Fruit fly (Drosophila melanogaster) whole organism, embryonic: ENCODE results near the gene Dh31.

ENCODE experiments used
- Antp ChIP-seq: fragments of 200-800 bp; sonication (Bioruptor generic); optimal IDR thresholded peaks from 3 replicates; lab custom pipeline; 2016; ENCODE audit warnings: missing biosample characterization, missing genetic modification characterization
- Bgb ChIP-seq: fragments of 200-800 bp; sonication (Bioruptor generic); IDR thresholded peaks from 2 replicates; pipeline ENCODE4 v1.3.6; 2022; ENCODE audit warnings: missing biosample characterization, missing genetic modification characterization; ENCODE audit not compliant: partially characterized antibody
- CG12769 ChIP-seq: fragments of 200-800 bp; sonication (Bioruptor generic); optimal IDR thresholded peaks from 2 replicates; lab custom pipeline; 2019; ENCODE audit warnings: missing biosample characterization, mild to moderate bottlenecking, missing genetic modification characterization, moderate library complexity
- CG16863 ChIP-seq: fragments of 200-800 bp; sonication (Bioruptor generic); optimal IDR thresholded peaks from 3 replicates; lab custom pipeline; 2016; ENCODE audit warnings: missing biosample characterization, missing genetic modification characterization
- CG17568 ChIP-seq: fragments of 200-800 bp; sonication (Bioruptor generic); optimal IDR thresholded peaks from 2 replicates; lab custom pipeline; 2018; ENCODE audit warnings: missing biosample characterization, mild to moderate bottlenecking, missing genetic modification characterization, moderate library complexity
- CG18619 ChIP-seq: fragments of 200-800 bp; sonication (Bioruptor generic); optimal IDR thresholded peaks from 3 replicates; lab custom pipeline; 2017; ENCODE audit warnings: missing biosample characterization, mild to moderate bottlenecking, missing genetic modification characterization
- CG2120 ChIP-seq: fragments of 200-800 bp; sonication (Bioruptor generic); optimal IDR thresholded peaks from 3 replicates; lab custom pipeline; 2016; ENCODE audit warnings: missing biosample characterization, missing genetic modification characterization
- CG2712 ChIP-seq: fragments of 200-800 bp; optimal IDR thresholded peaks from 3 replicates; lab custom pipeline; 2019; ENCODE audit warnings: missing biosample characterization, mild to moderate bottlenecking, missing genetic modification characterization, moderate library complexity
- CG3995 ChIP-seq: fragments of 200-800 bp; sonication (Bioruptor generic); optimal IDR thresholded peaks from 3 replicates; lab custom pipeline; 2016; ENCODE audit warnings: missing biosample characterization, missing genetic modification characterization
- CG4404 ChIP-seq: fragments of 200-800 bp; sonication (Bioruptor generic); IDR thresholded peaks from 2 replicates; pipeline ENCODE4 v1.3.6; 2022; ENCODE audit warnings: missing biosample characterization, missing genetic modification characterization
- CG6254 ChIP-seq: fragments of 200-800 bp; sonication (Bioruptor generic); optimal IDR thresholded peaks from 3 replicates; lab custom pipeline; 2017; ENCODE audit warnings: mild to moderate bottlenecking, missing biosample characterization, missing genetic modification reagents, missing genetic modification characterization
- CG6272 ChIP-seq: fragments of 200-800 bp; sonication (Bioruptor generic); IDR thresholded peaks from 2 replicates; pipeline ENCODE4 v1.3.6; 2022; ENCODE audit warnings: missing biosample characterization, missing genetic modification characterization
- CG6765 ChIP-seq: fragments of 200-800 bp; sonication (Bioruptor generic); optimal IDR thresholded peaks from 3 replicates; lab custom pipeline; 2017; ENCODE audit warnings: missing biosample characterization, mild to moderate bottlenecking, missing genetic modification characterization
- CG7928 ChIP-seq: fragments of 200-800 bp; sonication (Bioruptor generic); optimal IDR thresholded peaks from 2 replicates; lab custom pipeline; 2017; ENCODE audit warnings: missing biosample characterization, mild to moderate bottlenecking, missing genetic modification characterization
- CG8944 ChIP-seq: fragments of 200-800 bp; sonication (Bioruptor generic); optimal IDR thresholded peaks from 3 replicates; lab custom pipeline; 2016; ENCODE audit warnings: missing biosample characterization, missing genetic modification characterization
- Dad ChIP-seq: fragments of 200-800 bp; sonication (Bioruptor generic); optimal IDR thresholded peaks from 3 replicates; lab custom pipeline; 2016; ENCODE audit warnings: missing biosample characterization, missing genetic modification characterization
- Dek ChIP-seq: fragments of 200-800 bp; sonication (Bioruptor generic); optimal IDR thresholded peaks from 3 replicates; lab custom pipeline; 2019; ENCODE audit warnings: missing biosample characterization, mild to moderate bottlenecking, missing genetic modification characterization, moderate library complexity
- Doc2 ChIP-seq: fragments of 200-800 bp; sonication (Bioruptor generic); IDR thresholded peaks from 2 replicates; pipeline ENCODE4 v1.3.6; 2022; ENCODE audit warnings: missing biosample characterization, missing genetic modification characterization
- Dref ChIP-seq: fragments of 200-800 bp; sonication (Bioruptor generic); IDR thresholded peaks from 2 replicates; pipeline ENCODE4 v1.3.6; 2022; ENCODE audit warnings: missing biosample characterization, missing genetic modification characterization
- H2.0 ChIP-seq: fragments of 200-800 bp; sonication (Bioruptor generic); IDR thresholded peaks from 2 replicates; pipeline ENCODE4 v1.3.6; 2022; ENCODE audit warnings: missing biosample characterization, missing genetic modification characterization
- HHEX ChIP-seq: fragments of 200-800 bp; sonication (Bioruptor generic); optimal IDR thresholded peaks from 3 replicates; lab custom pipeline; 2017; ENCODE audit warnings: missing biosample characterization, mild to moderate bottlenecking, missing genetic modification characterization, missing genetic modification reagents
- Hand ChIP-seq: fragments of 200-800 bp; sonication (Bioruptor generic); optimal IDR thresholded peaks from 2 replicates; lab custom pipeline; 2017; ENCODE audit warnings: mild to moderate bottlenecking, missing biosample characterization, missing genetic modification reagents, missing genetic modification characterization
- HmgZ ChIP-seq: fragments of 200-800 bp; sonication (Bioruptor generic); optimal IDR thresholded peaks from 2 replicates; lab custom pipeline; 2018; ENCODE audit warnings: missing biosample characterization, mild to moderate bottlenecking, missing genetic modification characterization
- Hmx ChIP-seq: fragments of 200-800 bp; sonication (Bioruptor generic); optimal IDR thresholded peaks from 2 replicates; lab custom pipeline; 2016; ENCODE audit warnings: missing biosample characterization, missing genetic modification characterization
- Hr51 ChIP-seq, 2 experiments: fragments of 200-800 bp; sonication (Bioruptor generic); optimal IDR thresholded peaks; 2 replicates in 1 of 2; 3 replicates in 1 of 2; lab custom pipeline; 2016 to 2018; ENCODE audit warnings: missing biosample characterization in 2 of 2, missing genetic modification characterization in 2 of 2, mild to moderate bottlenecking in 1 of 2, moderate library complexity in 1 of 2
- Lim3 ChIP-seq: fragments of 200-800 bp; sonication (Bioruptor generic); IDR thresholded peaks from 2 replicates; pipeline ENCODE4 v1.3.6; 2022; ENCODE audit warnings: missing biosample characterization, missing genetic modification characterization
- Lpt ChIP-seq: fragments of >200 bp; optimal IDR thresholded peaks from 2 replicates; lab custom pipeline; 2018; ENCODE audit warnings: missing biosample characterization, missing genetic modification characterization
- MBD-R2 ChIP-seq: fragments of 200-800 bp; sonication (Bioruptor generic); IDR thresholded peaks from 2 replicates; pipeline ENCODE4 v1.3.6; 2022; ENCODE audit warnings: missing biosample characterization, missing genetic modification characterization
- MESR4 ChIP-seq: fragments of 200-800 bp; sonication (Bioruptor generic); optimal IDR thresholded peaks from 2 replicates; lab custom pipeline; 2018; ENCODE audit warnings: missing biosample characterization, mild to moderate bottlenecking, missing genetic modification characterization, moderate library complexity
- NK7.1 ChIP-seq: fragments of 200-800 bp; sonication (Bioruptor generic); optimal IDR thresholded peaks from 3 replicates; lab custom pipeline; 2016; ENCODE audit warnings: missing biosample characterization, missing genetic modification characterization
- Nf-YC ChIP-seq: fragments of 200-800 bp; optimal IDR thresholded peaks from 3 replicates; lab custom pipeline; 2019; ENCODE audit warnings: missing biosample characterization, mild to moderate bottlenecking, missing genetic modification characterization, moderate library complexity
- Oli ChIP-seq: fragments of 200-800 bp; sonication (Bioruptor generic); optimal IDR thresholded peaks from 2 replicates; lab custom pipeline; 2018; ENCODE audit warnings: missing biosample characterization, mild to moderate bottlenecking, missing genetic modification characterization, moderate library complexity
- Sry-δ ChIP-seq: fragments of 200-800 bp; sonication (Bioruptor generic); optimal IDR thresholded peaks from 2 replicates; lab custom pipeline; 2016; ENCODE audit warnings: missing biosample characterization, missing genetic modification characterization
- Stat92E ChIP-seq, 3 experiments: fragments of >200 bp in 2 of 3; fragments of 200-800 bp in 1 of 3; sonication (Bioruptor generic) in 1 of 3; optimal IDR thresholded peaks; 2 replicates each; lab custom pipeline; 2017 to 2019; ENCODE audit warnings: missing biosample characterization in 3 of 3, missing genetic modification characterization in 3 of 3, mild to moderate bottlenecking in 1 of 3, moderate library complexity in 1 of 3
- ab ChIP-seq: fragments of 200-800 bp; sonication (Bioruptor generic); optimal IDR thresholded peaks from 2 replicates; lab custom pipeline; 2016; ENCODE audit warnings: missing biosample characterization, missing genetic modification characterization
- ac ChIP-seq: fragments of 200-800 bp; sonication (Bioruptor generic); optimal IDR thresholded peaks from 3 replicates; lab custom pipeline; 2017; ENCODE audit warnings: missing biosample characterization, mild to moderate bottlenecking, missing genetic modification characterization
- al ChIP-seq: fragments of 200-800 bp; sonication (Bioruptor generic); IDR thresholded peaks from 2 replicates; pipeline ENCODE4 v1.3.6; 2022; ENCODE audit warnings: missing biosample characterization, missing genetic modification characterization
- dpn ChIP-seq, 2 experiments: fragments of 200-800 bp; sonication (Bioruptor generic); optimal IDR thresholded peaks; 3 replicates each; lab custom pipeline; 2016; ENCODE audit warnings: missing biosample characterization in 2 of 2, missing genetic modification characterization in 2 of 2
- gcm2 ChIP-seq: fragments of 200-800 bp; sonication (Bioruptor generic); optimal IDR thresholded peaks from 2 replicates; lab custom pipeline; 2016; ENCODE audit warnings: missing biosample characterization, missing genetic modification characterization
- pan ChIP-seq, 4 experiments: fragments of >200 bp in 3 of 4; fragments of 200-800 bp in 1 of 4; sonication (Bioruptor generic) in 1 of 4; optimal IDR thresholded peaks in 3 of 4; IDR thresholded peaks in 1 of 4; 2 replicates each; pipeline versions ENCODE4 v1.3.6 to Lab custom; 2017 to 2022; ENCODE audit warnings: missing biosample characterization in 2 of 4, missing genetic modification characterization in 2 of 4, mixed read lengths in 1 of 4
- prd ChIP-seq, 3 experiments: fragments of >200 bp in 2 of 3; fragments of 200-800 bp in 1 of 3; sonication (Bioruptor generic) in 1 of 3; optimal IDR thresholded peaks in 2 of 3; IDR thresholded peaks in 1 of 3; 2 replicates in 2 of 3; 3 replicates in 1 of 3; pipeline versions ENCODE4 v1.3.6 to Lab custom; 2017 to 2022; ENCODE audit warnings: missing biosample characterization in 1 of 3, missing genetic modification characterization in 1 of 3
- scrt ChIP-seq: fragments of 200-800 bp; sonication (Bioruptor generic); optimal IDR thresholded peaks from 2 replicates; lab custom pipeline; 2018; ENCODE audit warnings: missing biosample characterization, mild to moderate bottlenecking, missing genetic modification characterization, moderate library complexity
- sd ChIP-seq: fragments of 200-800 bp; sonication (Bioruptor generic); optimal IDR thresholded peaks from 3 replicates; lab custom pipeline; 2018; ENCODE audit warnings: missing biosample characterization, mild to moderate bottlenecking, missing genetic modification characterization, moderate library complexity
- sr ChIP-seq: fragments of 200-800 bp; sonication (Bioruptor generic); IDR thresholded peaks from 3 replicates; pipeline ENCODE4 v1.3.6; 2022; ENCODE audit warnings: missing biosample characterization, missing genetic modification characterization
- tap ChIP-seq: fragments of 200-800 bp; optimal IDR thresholded peaks from 3 replicates; lab custom pipeline; 2019; ENCODE audit warnings: missing biosample characterization, mild to moderate bottlenecking, missing genetic modification characterization, moderate library complexity
- tin ChIP-seq: fragments of 200-800 bp; sonication (Bioruptor generic); optimal IDR thresholded peaks from 3 replicates; lab custom pipeline; 2016; ENCODE audit warnings: missing biosample characterization, missing genetic modification characterization
- tna ChIP-seq: fragments of 200-800 bp; sonication (Bioruptor generic); IDR thresholded peaks from 2 replicates; pipeline ENCODE4 v1.3.6; 2022; ENCODE audit warnings: missing biosample characterization, missing genetic modification characterization; ENCODE audit not compliant: partially characterized antibody
- unpg ChIP-seq: fragments of 200-800 bp; sonication (Bioruptor generic); optimal IDR thresholded peaks from 3 replicates; lab custom pipeline; 2018; ENCODE audit warnings: missing biosample characterization, mild to moderate bottlenecking, missing genetic modification characterization, moderate library complexity
- zfh1 ChIP-seq: fragments of 200-800 bp; sonication (Bioruptor generic); IDR thresholded peaks from 3 replicates; pipeline ENCODE4 v1.3.6; 2022; ENCODE audit warnings: missing biosample characterization, missing genetic modification characterization

Dh31 gene

DNA sequence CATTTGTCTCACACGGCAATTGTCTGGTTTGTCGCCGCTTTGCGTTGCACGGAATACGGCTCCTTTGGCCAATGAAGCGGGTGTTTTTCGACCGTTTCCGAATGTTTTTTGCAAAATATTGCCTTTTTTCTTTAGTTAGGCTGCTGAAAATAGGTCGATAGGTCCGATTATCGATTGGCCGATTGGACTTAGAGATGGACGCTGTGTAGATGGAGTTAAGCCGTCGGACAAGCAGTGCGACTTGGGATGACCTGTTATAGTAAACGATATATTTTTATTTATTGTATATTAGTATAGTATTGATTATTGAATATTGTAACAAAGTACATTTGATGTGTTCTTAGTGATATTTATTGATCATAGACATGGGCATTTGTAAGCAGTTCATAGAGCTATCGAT is 21.7 kb upstream of the Dh31 start, which contains the start of the genes lmgA and lmgB (continued):
- peak; percentile 70 for TF ChIP-seq MBD-R2
- TF ChIP-seq tna (GFP tag; lab: Robert Waterston, UW) = peak; percentile 89
- no peak for TF ChIP-seq Doc2 (GFP tag; lab: Robert Waterston, UW)
- TF ChIP-seq Lpt (GFP tag; lab: Kevin White, UChicago) = no peak
- peak; percentile 62 for TF ChIP-seq CG2120
- no peak for TF ChIP-seq tap (tag; lab: Kevin White, UChicago)
- no peak; the same call in 1 of the 2 replicates for TF ChIP-seq CG6272
- TF ChIP-seq Oli (tag; lab: Kevin White, UChicago) = no peak
- no peak for TF ChIP-seq scrt (GFP tag; lab: Kevin White, UChicago)
- no peak for TF ChIP-seq zfh1
- TF ChIP-seq Dref (GFP tag; lab: Robert Waterston, UW) = peak; percentile 97
- no peak for TF ChIP-seq Nf-YC (tag; lab: Kevin White, UChicago)
- TF ChIP-seq prd (optimal IDR thresholded peaks at IDR 0.05; lab: Kevin White, UChicago) = no peak
- peak; percentile 48; the same call in 1 of the 3 replicates for TF ChIP-seq prd (GFP tag; IDR thresholded peaks at IDR 0.05; lab: Robert Waterston, UW)
- no peak for TF ChIP-seq pan (optimal IDR thresholded peaks at IDR 0.05; lab: Kevin White, UChicago)
- TF ChIP-seq pan (GFP tag; optimal IDR thresholded peaks at IDR 0.05 in 1 of 2, IDR thresholded peaks at IDR 0.05 in 1 of 2) = peak in 1 of 2 experiments; percentile 47
- TF ChIP-seq CG6254 (GFP tag; lab: Kevin White, UChicago) = no peak
- TF ChIP-seq Sry-δ (GFP tag; lab: Kevin White, UChicago) = peak; percentile 89
- TF ChIP-seq CG18619 = no peak
- TF ChIP-seq al (GFP tag; lab: Robert Waterston, UW) = 0 out of 2 replicates have a peak, but pooled peaks have one; percentile 27
- no peak for TF ChIP-seq CG8944
- peak; percentile 73 for TF ChIP-seq CG3995
- no peak for TF ChIP-seq Hand (GFP tag; lab: Kevin White, UChicago)
- no peak for TF ChIP-seq CG4404 (GFP tag; lab: Robert Waterston, UW)
- TF ChIP-seq ac (GFP tag; lab: Kevin White, UChicago) = no peak
- no peak for TF ChIP-seq HHEX (GFP tag; lab: Kevin White, UChicago)
- TF ChIP-seq MESR4 (GFP tag; lab: Kevin White, UChicago) = peak; percentile 95
- TF ChIP-seq NK7.1 = no peak
- no peak for TF ChIP-seq CG7928 (GFP tag; lab: Kevin White, UChicago)
- peak; percentile 41 for TF ChIP-seq Dek (tag; lab: Kevin White, UChicago)
- TF ChIP-seq Dad (GFP tag; lab: Kevin White, UChicago) = no peak
- no peak for TF ChIP-seq Antp (GFP tag; lab: Kevin White, UChicago)
- no peak for TF ChIP-seq CG6765 (GFP tag; lab: Kevin White, UChicago)
- TF ChIP-seq gcm2 (GFP tag; lab: Kevin White, UChicago) = no peak
- TF ChIP-seq Lim3 = no peak
- peak; percentile 76 for TF ChIP-seq HmgZ (tag; lab: Kevin White, UChicago)
- peak in 1 of 3 experiments; percentile 52 for TF ChIP-seq Stat92E (GFP tag; optimal IDR thresholded peaks at IDR 0.05; lab: Kevin White, UChicago)
- peak; percentile 64 for TF ChIP-seq tin (GFP tag; lab: Kevin White, UChicago)
- peak; percentile 14 to 71 for TF ChIP-seq dpn (GFP tag; optimal IDR thresholded peaks at IDR 0.05; lab: Kevin White, UChicago)
- TF ChIP-seq CG2712 (tag; lab: Kevin White, UChicago) = peak; percentile 63
- TF ChIP-seq unpg (GFP tag; lab: Kevin White, UChicago) = peak; percentile 12
- no peak for TF ChIP-seq CG16863 (GFP tag; lab: Kevin White, UChicago)
- no peak for TF ChIP-seq sr
- TF ChIP-seq ab = no peak
- TF ChIP-seq H2.0 (GFP tag; lab: Robert Waterston, UW) = peak; percentile 33; the same call in 1 of the 2 replicates
- TF ChIP-seq Bgb (GFP tag; lab: Robert Waterston, UW) = peak; percentile 86
- no peak for TF ChIP-seq sd (tag; lab: Kevin White, UChicago)
- TF ChIP-seq Hmx = no peak
- no peak for TF ChIP-seq CG12769 (tag; lab: Kevin White, UChicago)
- no peak for TF ChIP-seq Hr51 (GFP tag; optimal IDR thresholded peaks at IDR 0.05; lab: Kevin White, UChicago)
- no peak for TF ChIP-seq CG17568
